Fruit fly (Drosophila melanogaster) whole organism, embryonic: ENCODE measurements around the gene IntS4.

Experiments
- Asciz ChIP-seq: fragments of 200-800 bp; sonication (Bioruptor generic); optimal IDR thresholded peaks from 2 replicates; lab custom pipeline; 2017; ENCODE audit warnings: missing biosample characterization, mild to moderate bottlenecking, missing genetic modification characterization, missing genetic modification reagents
- Awh ChIP-seq: fragments of 200-800 bp; sonication (Bioruptor generic); IDR thresholded peaks from 2 replicates; pipeline ENCODE4, ENCODE4 v1.3.6; 2022; ENCODE audit warnings: missing biosample characterization, missing genetic modification characterization
- Bgb ChIP-seq: fragments of 200-800 bp; sonication (Bioruptor generic); IDR thresholded peaks from 2 replicates; pipeline ENCODE4 v1.3.6; 2022; ENCODE audit warnings: missing biosample characterization, missing genetic modification characterization; ENCODE audit not compliant: partially characterized antibody
- CG10147 ChIP-seq: fragments of 200-800 bp; sonication (Bioruptor generic); optimal IDR thresholded peaks from 2 replicates; lab custom pipeline; 2019; ENCODE audit warnings: missing biosample characterization, mild to moderate bottlenecking, missing genetic modification characterization, moderate library complexity
- CG10543 ChIP-seq: fragments of 200-800 bp; sonication (Bioruptor generic); optimal IDR thresholded peaks from 3 replicates; lab custom pipeline; 2017; ENCODE audit warnings: missing biosample characterization, mild to moderate bottlenecking, missing genetic modification characterization, moderate library complexity
- CG10654 ChIP-seq: fragments of 200-800 bp; sonication (Bioruptor generic); optimal IDR thresholded peaks from 2 replicates; lab custom pipeline; 2016; ENCODE audit warnings: missing biosample characterization, missing genetic modification characterization
- CG11093 ChIP-seq: fragments of 200-800 bp; sonication (Bioruptor generic); IDR thresholded peaks from 3 replicates; pipeline ENCODE4 v1.3.6; 2022; ENCODE audit warnings: missing biosample characterization, missing genetic modification characterization
- CG12219 ChIP-seq: fragments of 200-800 bp; sonication (Bioruptor generic); optimal IDR thresholded peaks from 3 replicates; lab custom pipeline; 2018; ENCODE audit warnings: missing biosample characterization, mild to moderate bottlenecking, missing genetic modification characterization
- CG12299 ChIP-seq: fragments of 200-800 bp; sonication (Bioruptor generic); optimal IDR thresholded peaks from 2 replicates; lab custom pipeline; 2018; ENCODE audit warnings: missing biosample characterization, mild to moderate bottlenecking, missing genetic modification characterization
- CG16779 ChIP-seq: fragments of 200-800 bp; sonication (Bioruptor generic); IDR thresholded peaks from 2 replicates; pipeline ENCODE4 v1.3.6; 2022; ENCODE audit warnings: missing biosample characterization, missing genetic modification characterization
- CG17359 ChIP-seq: fragments of 200-800 bp; sonication (Bioruptor generic); optimal IDR thresholded peaks from 3 replicates; lab custom pipeline; 2018; ENCODE audit warnings: missing biosample characterization, mild to moderate bottlenecking, missing genetic modification characterization, moderate library complexity
- CG17385 ChIP-seq: fragments of 200-800 bp; sonication (Bioruptor generic); optimal IDR thresholded peaks from 3 replicates; lab custom pipeline; 2018; ENCODE audit warnings: missing biosample characterization, mild to moderate bottlenecking, missing genetic modification characterization
- CG17802 ChIP-seq: fragments of 200-800 bp; sonication (Bioruptor generic); optimal IDR thresholded peaks from 2 replicates; lab custom pipeline; 2018; ENCODE audit warnings: missing biosample characterization, mild to moderate bottlenecking, missing genetic modification characterization, moderate library complexity
- CG18619 ChIP-seq: fragments of 200-800 bp; sonication (Bioruptor generic); optimal IDR thresholded peaks from 3 replicates; lab custom pipeline; 2017; ENCODE audit warnings: missing biosample characterization, mild to moderate bottlenecking, missing genetic modification characterization
- CG31365 ChIP-seq: fragments of 200-800 bp; sonication (Bioruptor generic); optimal IDR thresholded peaks from 2 replicates; lab custom pipeline; 2018; ENCODE audit warnings: missing biosample characterization, mild to moderate bottlenecking, missing genetic modification characterization
- CG34376 ChIP-seq: fragments of 200-800 bp; sonication (Bioruptor generic); optimal IDR thresholded peaks from 2 replicates; lab custom pipeline; 2018; ENCODE audit warnings: missing biosample characterization, mild to moderate bottlenecking, missing genetic modification characterization
- CG3838 ChIP-seq: fragments of 200-800 bp; sonication (Bioruptor generic); optimal IDR thresholded peaks from 3 replicates; lab custom pipeline; 2016; ENCODE audit warnings: missing biosample characterization, missing genetic modification characterization
- CG4328 ChIP-seq: fragments of 200-800 bp; sonication (Bioruptor generic); optimal IDR thresholded peaks from 3 replicates; lab custom pipeline; 2017; ENCODE audit warnings: missing biosample characterization, missing genetic modification reagents, missing genetic modification characterization
- CG9727 ChIP-seq: fragments of 200-800 bp; sonication (Bioruptor generic); optimal IDR thresholded peaks from 3 replicates; lab custom pipeline; 2017; ENCODE audit warnings: missing biosample characterization, mild to moderate bottlenecking, missing genetic modification characterization
- CoRest ChIP-seq: fragments of 200-800 bp; sonication (Bioruptor generic); optimal IDR thresholded peaks from 3 replicates; lab custom pipeline; 2018; ENCODE audit warnings: missing biosample characterization, mild to moderate bottlenecking, missing genetic modification characterization, moderate library complexity
- Eip74EF ChIP-seq, 2 experiments: fragments of 200-800 bp in 1 of 2; fragments of >200 bp in 1 of 2; sonication (Bioruptor generic) in 1 of 2; optimal IDR thresholded peaks; 2 replicates each; lab custom pipeline; 2017 to 2019; ENCODE audit warnings: missing biosample characterization in 2 of 2, missing genetic modification characterization in 2 of 2, mild to moderate bottlenecking in 1 of 2, moderate library complexity in 1 of 2
- HLH54F ChIP-seq: fragments of 200-800 bp; sonication (Bioruptor generic); optimal IDR thresholded peaks from 3 replicates; lab custom pipeline; 2016; ENCODE audit warnings: missing biosample characterization, missing genetic modification characterization
- Hr51 ChIP-seq, 2 experiments: fragments of 200-800 bp; sonication (Bioruptor generic); optimal IDR thresholded peaks; 2 replicates in 1 of 2; 3 replicates in 1 of 2; lab custom pipeline; 2016 to 2018; ENCODE audit warnings: missing biosample characterization in 2 of 2, missing genetic modification characterization in 2 of 2, mild to moderate bottlenecking in 1 of 2, moderate library complexity in 1 of 2
- Hsf ChIP-seq: fragments of 200-800 bp; sonication (Bioruptor generic); optimal IDR thresholded peaks from 3 replicates; lab custom pipeline; 2016; ENCODE audit warnings: missing biosample characterization, missing genetic modification characterization
- Lpt ChIP-seq: fragments of >200 bp; optimal IDR thresholded peaks from 2 replicates; lab custom pipeline; 2018; ENCODE audit warnings: missing biosample characterization, missing genetic modification characterization
- MESR4 ChIP-seq: fragments of 200-800 bp; sonication (Bioruptor generic); optimal IDR thresholded peaks from 2 replicates; lab custom pipeline; 2018; ENCODE audit warnings: missing biosample characterization, mild to moderate bottlenecking, missing genetic modification characterization, moderate library complexity
- Optix ChIP-seq: fragments of 200-800 bp; sonication (Bioruptor generic); IDR thresholded peaks from 3 replicates; pipeline ENCODE4 v1.3.6; 2022; ENCODE audit warnings: missing biosample characterization, missing genetic modification characterization
- Stat92E ChIP-seq, 3 experiments: fragments of >200 bp in 2 of 3; fragments of 200-800 bp in 1 of 3; sonication (Bioruptor generic) in 1 of 3; optimal IDR thresholded peaks; 2 replicates each; lab custom pipeline; 2017 to 2019; ENCODE audit warnings: missing biosample characterization in 3 of 3, missing genetic modification characterization in 3 of 3, mild to moderate bottlenecking in 1 of 3, moderate library complexity in 1 of 3
- TFAM ChIP-seq: fragments of 200-800 bp; sonication (Bioruptor generic); optimal IDR thresholded peaks from 2 replicates; lab custom pipeline; 2017; ENCODE audit warnings: missing biosample characterization, missing genetic modification characterization, inconsistent platforms
- Tbp ChIP-seq: fragments of >200 bp; optimal IDR thresholded peaks from 2 replicates; lab custom pipeline; 2018; ENCODE audit warnings: missing biosample characterization, missing genetic modification characterization
- ato ChIP-seq: fragments of 200-800 bp; sonication (Bioruptor generic); IDR thresholded peaks from 2 replicates; pipeline ENCODE4 v1.3.6; 2022; ENCODE audit warnings: missing biosample characterization, missing genetic modification characterization; ENCODE audit not compliant: partially characterized antibody
- bbx ChIP-seq: fragments of 200-800 bp; sonication (Bioruptor generic); IDR thresholded peaks from 2 replicates; pipeline ENCODE4 v1.3.6; 2022; ENCODE audit warnings: missing biosample characterization, missing genetic modification characterization; ENCODE audit not compliant: partially characterized antibody
- cato ChIP-seq: fragments of 200-800 bp; sonication (Bioruptor generic); optimal IDR thresholded peaks from 2 replicates; lab custom pipeline; 2016; ENCODE audit warnings: missing biosample characterization, missing genetic modification characterization, borderline replicate concordance
- chinmo ChIP-seq: fragments of 200-800 bp; sonication (Bioruptor generic); IDR thresholded peaks from 4 replicates; pipeline ENCODE4 v1.3.6; 2022; ENCODE audit warnings: missing biosample characterization, missing genetic modification characterization; ENCODE audit not compliant: partially characterized antibody
- ci ChIP-seq: fragments of 200-800 bp; sonication (Bioruptor generic); IDR thresholded peaks from 3 replicates; pipeline ENCODE4 v1.3.6; 2022; ENCODE audit warnings: missing biosample characterization, missing genetic modification characterization
- dm ChIP-seq: fragments of 200-800 bp; sonication (Bioruptor generic); optimal IDR thresholded peaks from 3 replicates; lab custom pipeline; 2016; ENCODE audit warnings: missing biosample characterization, missing genetic modification characterization
- fd3F ChIP-seq: fragments of 200-800 bp; sonication (Bioruptor generic); optimal IDR thresholded peaks from 2 replicates; lab custom pipeline; 2018; ENCODE audit warnings: missing biosample characterization, mild to moderate bottlenecking, missing genetic modification characterization, moderate library complexity
- grn ChIP-seq: fragments of 200-800 bp; sonication (Bioruptor generic); optimal IDR thresholded peaks from 3 replicates; lab custom pipeline; 2017; ENCODE audit warnings: missing biosample characterization, missing genetic modification characterization
- gsb-n ChIP-seq: fragments of 200-800 bp; sonication (Bioruptor generic); optimal IDR thresholded peaks from 3 replicates; lab custom pipeline; 2018; ENCODE audit warnings: missing biosample characterization, mild to moderate bottlenecking, missing genetic modification characterization
- hb ChIP-seq: fragments of 200-800 bp; sonication (Bioruptor generic); IDR thresholded peaks from 3 replicates; pipeline ENCODE4 v1.3.6; 2022; ENCODE audit warnings: missing biosample characterization, missing genetic modification characterization; ENCODE audit not compliant: partially characterized antibody
- insv ChIP-seq, 2 experiments: fragments of 200-800 bp; sonication (Bioruptor generic); optimal IDR thresholded peaks; 3 replicates each; lab custom pipeline; 2016 to 2018; ENCODE audit warnings: missing biosample characterization in 2 of 2, missing genetic modification characterization in 2 of 2
- jumu ChIP-seq: fragments of 200-800 bp; sonication (Bioruptor generic); optimal IDR thresholded peaks from 3 replicates; lab custom pipeline; 2016; ENCODE audit warnings: missing biosample characterization, missing genetic modification characterization
- prd ChIP-seq, 3 experiments: fragments of >200 bp in 2 of 3; fragments of 200-800 bp in 1 of 3; sonication (Bioruptor generic) in 1 of 3; optimal IDR thresholded peaks in 2 of 3; IDR thresholded peaks in 1 of 3; 2 replicates in 2 of 3; 3 replicates in 1 of 3; pipeline versions ENCODE4 v1.3.6 to Lab custom; 2017 to 2022; ENCODE audit warnings: missing biosample characterization in 1 of 3, missing genetic modification characterization in 1 of 3
- ro ChIP-seq: fragments of 200-800 bp; sonication (Bioruptor generic); IDR thresholded peaks from 2 replicates; pipeline ENCODE4 v1.3.6; 2022; ENCODE audit warnings: missing biosample characterization, missing genetic modification characterization
- shn ChIP-seq: fragments of 200-800 bp; sonication (Bioruptor generic); optimal IDR thresholded peaks from 3 replicates; lab custom pipeline; 2016; ENCODE audit warnings: missing biosample characterization, missing genetic modification characterization
- sqz ChIP-seq: fragments of 200-800 bp; sonication (Bioruptor generic); optimal IDR thresholded peaks from 3 replicates; lab custom pipeline; 2018; ENCODE audit warnings: missing biosample characterization, mild to moderate bottlenecking, missing genetic modification characterization
- twi ChIP-seq: fragments of 200-800 bp; optimal IDR thresholded peaks from 2 replicates; lab custom pipeline; 2019; ENCODE audit warnings: missing biosample characterization, mild to moderate bottlenecking, missing genetic modification characterization, moderate library complexity
- wdn ChIP-seq: fragments of 200-800 bp; sonication (Bioruptor generic); IDR thresholded peaks from 2 replicates; pipeline ENCODE4 v1.3.6; 2022; ENCODE audit warnings: missing biosample characterization, missing genetic modification characterization

The IntS4 gene

DNA sequence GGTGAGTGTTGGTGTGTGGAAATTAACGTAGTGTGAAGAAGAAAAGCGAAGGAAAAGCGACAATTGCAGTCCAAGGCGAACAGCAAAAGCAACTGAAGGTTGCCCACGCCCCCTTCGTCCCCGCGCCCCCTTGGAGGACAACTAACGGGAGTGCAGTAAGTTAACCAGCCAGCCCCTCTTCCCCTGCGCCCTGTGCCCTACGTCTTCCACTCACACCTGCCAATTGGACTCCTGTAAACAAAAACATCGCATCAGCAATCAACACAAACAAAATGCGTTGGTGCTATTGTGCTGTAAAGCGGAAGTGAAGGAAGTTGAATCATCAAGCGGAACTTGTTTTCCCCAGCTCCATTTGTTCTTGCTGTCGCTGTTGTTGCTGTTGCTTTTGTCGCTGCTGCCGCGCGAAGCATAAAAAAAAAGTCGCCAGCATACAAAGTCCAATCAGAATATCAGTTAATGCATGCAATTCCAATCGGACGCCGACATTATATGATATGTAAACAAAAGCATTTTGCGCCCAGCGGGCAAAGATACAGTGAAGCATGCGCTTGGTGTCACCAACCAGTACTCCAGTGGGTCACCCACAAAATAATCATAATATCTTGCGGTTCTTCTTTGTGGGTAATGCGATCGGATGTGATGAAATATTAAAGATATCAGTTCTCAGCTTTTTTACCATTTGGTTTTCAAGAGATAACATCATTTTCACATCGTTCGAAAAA lies 34.0 kb upstream of the IntS4 start (continued):
- TF ChIP-seq ato (GFP tag; lab: Robert Waterston, UW): no peak
- TF ChIP-seq Hr51 (GFP tag; optimal IDR thresholded peaks at IDR 0.05; lab: Kevin White, UChicago): no peak
- TF ChIP-seq chinmo (GFP tag; lab: Robert Waterston, UW): 0 out of 4 replicates have a peak, but pooled peaks have one; percentile 45
- no peak for TF ChIP-seq CG17385 (GFP tag; lab: Kevin White, UChicago)
- no peak for TF ChIP-seq CG12219 (GFP tag; lab: Kevin White, UChicago)
- peak; percentile 23 for TF ChIP-seq CG17359
- TF ChIP-seq MESR4 (GFP tag; lab: Kevin White, UChicago): no peak
- no peak for TF ChIP-seq CG10147 (GFP tag; lab: Kevin White, UChicago)
- TF ChIP-seq Tbp (GFP tag; lab: Kevin White, UChicago): no peak
- TF ChIP-seq hb (GFP tag; lab: Robert Waterston, UW): no peak
- no peak for TF ChIP-seq TFAM (GFP tag; lab: Kevin White, UChicago)
- TF ChIP-seq grn (GFP tag; lab: Kevin White, UChicago): no peak
- TF ChIP-seq insv (GFP tag; optimal IDR thresholded peaks at IDR 0.05; lab: Kevin White, UChicago): peak; percentile 75 to 94
- no peak for TF ChIP-seq jumu (GFP tag; lab: Kevin White, UChicago)
- TF ChIP-seq ro (GFP tag; lab: Robert Waterston, UW): no peak
- no peak for TF ChIP-seq bbx (GFP tag; lab: Robert Waterston, UW)
- TF ChIP-seq ci (GFP tag; lab: Robert Waterston, UW): no peak
- no peak for TF ChIP-seq gsb-n (tag; lab: Kevin White, UChicago)
- no peak for TF ChIP-seq Awh (GFP tag; lab: Robert Waterston, UW)
- no peak for TF ChIP-seq HLH54F
- TF ChIP-seq CG10654: no peak
- TF ChIP-seq sqz (GFP tag; lab: Kevin White, UChicago): peak; percentile 23
- TF ChIP-seq CG3838 (GFP tag; lab: Kevin White, UChicago): no peak
- no peak for TF ChIP-seq Stat92E (GFP tag; optimal IDR thresholded peaks at IDR 0.05; lab: Kevin White, UChicago)
- TF ChIP-seq Asciz (GFP tag; lab: Kevin White, UChicago): no peak
- no peak for TF ChIP-seq CG34376
- TF ChIP-seq dm (GFP tag; lab: Kevin White, UChicago): no peak
- TF ChIP-seq prd (optimal IDR thresholded peaks at IDR 0.05; lab: Kevin White, UChicago): no peak
- TF ChIP-seq prd (GFP tag; IDR thresholded peaks at IDR 0.05; lab: Robert Waterston, UW): no peak
- no peak for TF ChIP-seq Lpt
- TF ChIP-seq CG11093 (GFP tag; lab: Robert Waterston, UW): no peak
- no peak for TF ChIP-seq CG16779 (GFP tag; lab: Robert Waterston, UW)
- TF ChIP-seq CG31365: no peak
- TF ChIP-seq CG9727 (GFP tag; lab: Kevin White, UChicago): no peak
- TF ChIP-seq Optix: no peak
- no peak for TF ChIP-seq fd3F (GFP tag; lab: Kevin White, UChicago)
- TF ChIP-seq Hsf (GFP tag; lab: Kevin White, UChicago): no peak
- no peak for TF ChIP-seq CG12299 (tag; lab: Kevin White, UChicago)
- no peak for TF ChIP-seq wdn
- TF ChIP-seq shn (GFP tag; lab: Kevin White, UChicago): no peak
- TF ChIP-seq cato (GFP tag; lab: Kevin White, UChicago): no peak
- no peak for TF ChIP-seq CoRest
- no peak for TF ChIP-seq CG17802 (tag; lab: Kevin White, UChicago)
- TF ChIP-seq twi (tag; lab: Kevin White, UChicago): no peak
- TF ChIP-seq Bgb (GFP tag; lab: Robert Waterston, UW): no peak
- TF ChIP-seq CG4328 (GFP tag; lab: Kevin White, UChicago): no peak
- TF ChIP-seq CG10543: no peak
- peak in 1 of 2 experiments; percentile 65 for TF ChIP-seq Eip74EF (GFP tag; optimal IDR thresholded peaks at IDR 0.05; lab: Kevin White, UChicago)
- no peak for TF ChIP-seq CG18619 (GFP tag; lab: Kevin White, UChicago)
